Worm (Caenorhabditis elegans): Measurements from ENCODE around the gene nspd-5.
A peak's percentile ranks its signal among the peaks of the same experiment; 100 is the strongest.
"Not testable (repeated sequence)": the region's sequence is repeated elsewhere in the genome, so short reads cannot be mapped to it uniquely, and the experiment has no call there.

The nspd-5 gene

DNA sequence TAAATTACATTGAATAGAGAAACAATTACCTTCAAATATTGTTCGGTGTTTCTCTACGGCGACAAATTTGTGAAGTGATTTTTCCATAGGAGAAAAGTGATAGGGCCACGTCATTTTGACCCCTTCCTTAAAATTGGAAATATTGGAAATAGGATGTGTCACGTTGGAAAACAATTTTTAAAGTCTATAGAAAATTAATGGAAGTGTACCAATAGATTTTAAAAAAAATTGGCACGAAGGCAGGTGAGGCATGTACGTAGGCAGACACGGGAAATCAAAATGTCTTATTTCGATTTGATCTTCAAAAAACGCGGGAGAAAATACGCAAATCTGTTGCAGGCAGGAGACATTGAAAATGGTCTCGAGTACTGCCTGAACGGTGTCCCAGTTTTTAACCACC lies 22.5 kb downstream of the nspd-5 start, which contains the start of gene C33F10.12:
TSS of gene C33F10.12 (minus strand) at position 101 of the 400 bp plus-strand sequence.
- TF ChIP-seq elt-3 (tag; optimal IDR thresholded peaks at IDR 0.05) (no peak), mls-2 (tag; optimal IDR thresholded peaks at IDR 0.05) (no peak), cnd-1 (tag; optimal IDR thresholded peaks at IDR 0.05) (no peak), drap-1 (GFP tag; optimal IDR thresholded peaks at IDR 0.05) (no peak), sptf-1 (tag; optimal IDR thresholded peaks at IDR 0.05) (no peak), ceh-39 (tag; optimal IDR thresholded peaks at IDR 0.05) (no peak), zip-8 (tag; optimal IDR thresholded peaks at IDR 0.05) (no peak), blmp-1 (tag; optimal IDR thresholded peaks at IDR 0.05) (no peak)

DNA sequence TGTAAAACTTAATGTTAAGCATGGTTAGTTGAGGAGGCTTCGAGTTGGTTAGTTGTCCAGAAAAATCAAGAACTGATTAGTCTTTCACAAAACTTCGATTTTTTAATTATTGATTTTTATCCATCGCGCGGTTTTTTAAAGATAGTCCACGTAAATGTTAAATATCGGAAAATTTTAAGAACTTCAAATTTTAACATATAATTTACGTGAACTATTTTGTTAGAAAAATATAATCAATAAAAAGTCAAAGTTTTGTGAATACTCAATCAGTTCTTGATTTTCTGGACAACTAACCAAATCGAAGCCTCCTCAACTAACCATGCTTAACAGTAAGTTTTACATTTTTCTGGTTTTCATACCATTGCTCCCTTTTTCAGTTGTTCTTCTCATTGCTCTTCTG lies 25.4 kb downstream of the nspd-5 start, which contains the start of the genes C33F10.11 and C33F10.1:
TSS of gene C33F10.11 (minus strand) at position 101 of the 400 bp plus-strand sequence.
TSS of gene C33F10.1 (plus strand) at position 263 of the 400 bp plus-strand sequence.
- TF ChIP-seq ham-2 (GFP tag; optimal IDR thresholded peaks at IDR 0.05) = no peak
- no peak for TF ChIP-seq nhr-237 (tag; optimal IDR thresholded peaks at IDR 0.05)
- no peak for TF ChIP-seq unc-62 (GFP tag; optimal IDR thresholded peaks at IDR 0.05)
- no peak for TF ChIP-seq ztf-11 (tag; optimal IDR thresholded peaks at IDR 0.05)
- TF ChIP-seq nhr-2 (tag; optimal IDR thresholded peaks at IDR 0.05) = no peak
- no peak for TF ChIP-seq nhr-28 (tag; optimal IDR thresholded peaks at IDR 0.05)
- no peak for TF ChIP-seq mep-1 (tag; optimal IDR thresholded peaks at IDR 0.05)
- TF ChIP-seq snpc-4 (tag; optimal IDR thresholded peaks at IDR 0.05) = no peak
- TF ChIP-seq zip-8 (tag; optimal IDR thresholded peaks at IDR 0.05) = no peak
- no peak for TF ChIP-seq lin-13 (tag; optimal IDR thresholded peaks at IDR 0.05)
- TF ChIP-seq M03D4.4 (tag; optimal IDR thresholded peaks at IDR 0.05) = no peak
- no peak for TF ChIP-seq drap-1 (GFP tag; optimal IDR thresholded peaks at IDR 0.05)
- no peak for TF ChIP-seq lsy-2 (tag; optimal IDR thresholded peaks at IDR 0.05)
- no peak for TF ChIP-seq mls-2 (tag; optimal IDR thresholded peaks at IDR 0.05)
- no peak for TF ChIP-seq blmp-1 (tag; optimal IDR thresholded peaks at IDR 0.05)
- no peak for TF ChIP-seq sptf-1 (tag; optimal IDR thresholded peaks at IDR 0.05)

ce11 chrII:4827734-4828609 lies 32.2 kb downstream of the nspd-5 start, which contains the start of the genes fbxb-88 and tbck-1:
TSS of gene fbxb-88 (minus strand) at chrII:4827884.
TSS of gene tbck-1 (plus strand) at chrII:4828559.
- TF ChIP-seq lsy-2 (tag; optimal IDR thresholded peaks at IDR 0.05) (peak; percentile 47), mep-1 (tag; optimal IDR thresholded peaks at IDR 0.05) (peak; percentile 30), hlh-1 (tag; optimal IDR thresholded peaks at IDR 0.05) (peak; percentile 88), nhr-2 (tag; optimal IDR thresholded peaks at IDR 0.05) (peak; percentile 43), blmp-1 (tag; optimal IDR thresholded peaks at IDR 0.05) (no peak), cnd-1 (tag; optimal IDR thresholded peaks at IDR 0.05) (peak; percentile 52), unc-62 (GFP tag; optimal IDR thresholded peaks at IDR 0.05) (peak; percentile 59), tbx-8 (GFP tag; optimal IDR thresholded peaks at IDR 0.05) (no peak), nhr-76 (tag; optimal IDR thresholded peaks at IDR 0.05) (no peak)

ce11 chrII:4825133-4825532 lies 35.0 kb downstream of the nspd-5 start, which contains the start of the genes C33F10.8 and msp-40:
TSS of gene C33F10.8 (minus strand) at chrII:4825233.
TSS of gene msp-40 (plus strand) at chrII:4825414.
- TF ChIP-seq nhr-28, nhr-76, lin-13 (tag; optimal IDR thresholded peaks at IDR 0.05): not testable (repeated sequence)

DNA sequence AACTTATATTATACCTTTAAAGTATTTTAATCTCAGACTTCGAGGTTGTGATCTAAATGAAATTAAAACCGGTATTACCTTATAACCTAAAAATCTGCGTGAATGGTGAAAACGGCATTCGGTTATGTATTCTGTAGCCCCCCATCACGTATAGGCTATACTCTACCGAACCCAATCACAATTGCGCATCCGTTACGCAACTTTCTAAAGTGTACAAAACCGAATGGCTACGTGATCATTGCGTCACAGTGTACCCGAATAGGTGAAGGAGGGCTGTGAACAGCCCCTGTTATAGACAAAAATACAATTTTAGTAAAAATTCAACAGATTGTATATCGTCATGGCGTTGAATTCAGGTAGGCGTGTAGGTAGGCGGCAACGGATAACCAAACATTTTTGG lies 37.5 kb downstream of the nspd-5 start:
- TF ChIP-seq lin-13 (tag; optimal IDR thresholded peaks at IDR 0.05) = no peak
- TF ChIP-seq blmp-1 (tag; optimal IDR thresholded peaks at IDR 0.05) = no peak
- no peak for TF ChIP-seq ham-2 (GFP tag; optimal IDR thresholded peaks at IDR 0.05)
- no peak for TF ChIP-seq M03D4.4 (tag; optimal IDR thresholded peaks at IDR 0.05)
- peak; percentile 96 for TF ChIP-seq zip-8 (tag; optimal IDR thresholded peaks at IDR 0.05)
- TF ChIP-seq nhr-2 (tag; optimal IDR thresholded peaks at IDR 0.05) = peak; percentile 70
- TF ChIP-seq ceh-83 (GFP tag; optimal IDR thresholded peaks at IDR 0.05) = no peak
- TF ChIP-seq elt-3 (tag; optimal IDR thresholded peaks at IDR 0.05) = no peak

ce11 chrII:4821739-4822138 lies 38.4 kb downstream of the nspd-5 start, which contains the start of gene lact-5:
TSS of gene lact-5 (minus strand) at chrII:4821739.
- TF ChIP-seq blmp-1 (tag; optimal IDR thresholded peaks at IDR 0.05) (peak; percentile 69), sem-2 (GFP tag; optimal IDR thresholded peaks at IDR 0.05) (no peak)

DNA sequence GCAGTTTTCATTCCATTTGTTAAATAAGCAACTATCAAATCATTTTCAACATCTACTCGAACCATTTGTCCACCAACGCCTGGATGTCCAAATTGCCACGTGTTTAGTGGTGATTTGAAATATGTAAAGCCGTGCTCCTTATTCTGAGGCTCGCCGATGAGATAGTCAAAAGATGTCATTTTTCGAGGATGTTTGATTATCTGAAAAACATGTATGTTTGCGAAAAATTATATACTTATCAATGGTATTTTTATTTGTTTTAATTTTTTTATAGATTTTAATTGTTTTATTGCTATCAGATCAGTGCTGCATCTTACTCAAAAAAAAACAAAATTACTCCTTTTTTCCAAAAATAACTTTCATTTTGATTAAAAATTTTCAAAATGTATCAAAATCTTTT lies 41.4 kb downstream of the nspd-5 start:
- no peak for TF ChIP-seq sptf-1 (tag; optimal IDR thresholded peaks at IDR 0.05)
- TF ChIP-seq nhr-237 (tag; optimal IDR thresholded peaks at IDR 0.05) = no peak
- no peak for TF ChIP-seq ceh-39 (tag; optimal IDR thresholded peaks at IDR 0.05)
- no peak for TF ChIP-seq bed-3 (GFP tag; optimal IDR thresholded peaks at IDR 0.05)
- no peak for TF ChIP-seq mab-5 (tag; optimal IDR thresholded peaks at IDR 0.05)
- no peak for TF ChIP-seq drap-1 (GFP tag; optimal IDR thresholded peaks at IDR 0.05)
- no peak for TF ChIP-seq unc-120 (tag; optimal IDR thresholded peaks at IDR 0.05; ENCODE audit: poor library complexity, severe bottlenecking)
- no peak for TF ChIP-seq hlh-1 (tag; optimal IDR thresholded peaks at IDR 0.05)
- TF ChIP-seq zip-8 (tag; optimal IDR thresholded peaks at IDR 0.05) = no peak
- TF ChIP-seq flh-1 (GFP tag; optimal IDR thresholded peaks at IDR 0.05) = no peak
- TF ChIP-seq cnd-1 (tag; optimal IDR thresholded peaks at IDR 0.05) = no peak
- TF ChIP-seq nhr-2 (tag; optimal IDR thresholded peaks at IDR 0.05) = no peak
- TF ChIP-seq pha-4 (tag; optimal IDR thresholded peaks at IDR 0.05) = no peak
- TF ChIP-seq elt-1 (tag; optimal IDR thresholded peaks at IDR 0.05; ENCODE audit: borderline replicate concordance, insufficient read depth) = no peak
- TF ChIP-seq M03D4.4 (tag; optimal IDR thresholded peaks at IDR 0.05) = no peak
- TF ChIP-seq lin-32 (GFP tag; optimal IDR thresholded peaks at IDR 0.05) = no peak
- no peak for TF ChIP-seq lsy-2 (tag; optimal IDR thresholded peaks at IDR 0.05)
- no peak for TF ChIP-seq ces-1 (GFP tag; optimal IDR thresholded peaks at IDR 0.05)
- TF ChIP-seq ztf-11 (tag; optimal IDR thresholded peaks at IDR 0.05) = no peak
- TF ChIP-seq ham-2 (GFP tag; optimal IDR thresholded peaks at IDR 0.05) = no peak
